Worm (Caenorhabditis elegans): ENCODE data around the gene ehn-3.

- TF ChIP-seq nhr-2 (tag; optimal IDR thresholded peaks at IDR 0.05), result no peak
- no peak for TF ChIP-seq ztf-11 (tag; optimal IDR thresholded peaks at IDR 0.05)
- no peak for TF ChIP-seq nhr-12 (tag; optimal IDR thresholded peaks at IDR 0.05)
- TF ChIP-seq lsy-2 (tag; optimal IDR thresholded peaks at IDR 0.05), result no peak
- no peak for TF ChIP-seq pha-4 (tag; optimal IDR thresholded peaks at IDR 0.05)
These were observed 34.0 kb downstream of the ehn-3 start, which contains the start of gene F41H10.12 for ce11 chrIV:5385020-5385419.
